Worm (Caenorhabditis elegans) whole organism, L4 larva: ENCODE results near the gene srbc-3.

Experiments used
- D1046.2 ChIP-seq: fragments of 200-800 bp; sonication (Bioruptor generic); IDR thresholded peaks from 2 replicates; pipeline ENCODE4 v1.3.6; 2022; ENCODE audit warnings: missing genetic modification characterization, missing compliant biosample characterization
- aha-1 ChIP-seq: fragments of 150-350 bp; peaks from one replicate; lab custom pipeline; 2014; ENCODE audit warnings: missing biosample characterization, missing genetic modification characterization
- ama-1 ChIP-seq: fragments of 150-350 bp; optimal IDR thresholded peaks from 2 replicates; lab custom pipeline; 2014; ENCODE audit warnings: inconsistent platforms, mixed read lengths
- ceh-20 ChIP-seq: fragments of 200-800 bp; sonication (Bioruptor generic); IDR thresholded peaks from 2 replicates; pipeline ENCODE4 v1.3.6; 2022; ENCODE audit warnings: missing genetic modification reagents, missing genetic modification characterization, missing compliant biosample characterization
- ceh-28 ChIP-seq: fragments of 150-350 bp; optimal IDR thresholded peaks from 2 replicates; lab custom pipeline; 2014; ENCODE audit warnings: missing biosample characterization, missing genetic modification reagents, missing genetic modification characterization
- ctbp-1 ChIP-seq: fragments of 200-800 bp; sonication (Bioruptor generic); IDR thresholded peaks from 2 replicates; pipeline ENCODE4 v1.3.6; 2022; ENCODE audit warnings: missing genetic modification reagents, missing genetic modification characterization, missing compliant biosample characterization
- daf-16 ChIP-seq, 3 experiments: sonication (generic microtip); optimal IDR thresholded peaks; 2 replicates each; lab custom pipeline; 2016 to 2017; ENCODE audit warnings: missing genetic modification characterization in 3 of 3, missing genetic modification reagents in 3 of 3, mild to moderate bottlenecking in 2 of 3, missing compliant biosample characterization in 2 of 3, missing biosample characterization in 1 of 3, moderate library complexity in 1 of 3
- daf-19 ChIP-seq: fragments of 200-800 bp; sonication (Bioruptor generic); conservative IDR thresholded peaks from 2 replicates; pipeline ENCODE4 v1.3.6; 2022; ENCODE audit warnings: missing genetic modification characterization, missing compliant biosample characterization
- dmd-6 ChIP-seq: fragments of 200-800 bp; sonication (Bioruptor generic); IDR thresholded peaks from 2 replicates; pipeline ENCODE4 v1.3.6; 2022; ENCODE audit warnings: missing genetic modification reagents, missing genetic modification characterization, missing compliant biosample characterization
- dmd-9 ChIP-seq: fragments of 200-800 bp; sonication (Bioruptor generic); IDR thresholded peaks from 2 replicates; pipeline ENCODE4 v1.3.6; 2022; ENCODE audit warnings: missing genetic modification reagents, missing genetic modification characterization, missing compliant biosample characterization
- dpl-1 ChIP-seq: fragments of 150-350 bp; optimal IDR thresholded peaks from 2 replicates; lab custom pipeline; 2014; ENCODE audit warnings: missing biosample characterization, missing genetic modification reagents, missing genetic modification characterization
- fkh-10 ChIP-seq: fragments of 150-350 bp; optimal IDR thresholded peaks from 2 replicates; lab custom pipeline; 2014; ENCODE audit warnings: missing biosample characterization, missing genetic modification reagents, missing genetic modification characterization
- hlh-11 ChIP-seq: fragments of 200-800 bp; sonication (Bioruptor generic); optimal IDR thresholded peaks from 2 replicates; lab custom pipeline; 2018; ENCODE audit warnings: mild to moderate bottlenecking, missing genetic modification characterization, missing compliant biosample characterization
- hlh-30 ChIP-seq: sonication (generic microtip); optimal IDR thresholded peaks from 2 replicates; lab custom pipeline; 2017; ENCODE audit warnings: antibody characterized with exemption, mild to moderate bottlenecking, missing genetic modification characterization, missing compliant biosample characterization; ENCODE audit not compliant: insufficient read depth
- lin-29 ChIP-seq: fragments of 200-800 bp; sonication (Bioruptor generic); IDR thresholded peaks from 2 replicates; pipeline ENCODE4 v1.3.6; 2022; ENCODE audit warnings: missing genetic modification reagents, missing genetic modification characterization, missing compliant biosample characterization
- mes-2 ChIP-seq: sonication (generic microtip); optimal IDR thresholded peaks from 2 replicates; lab custom pipeline; 2016; ENCODE audit warnings: missing genotype, mild to moderate bottlenecking, missing genetic modification characterization, missing compliant biosample characterization; ENCODE audit not compliant: poor library complexity, severe bottlenecking
- mxl-3 ChIP-seq: fragments of 200-800 bp; sonication (Bioruptor generic); optimal IDR thresholded peaks from 2 replicates; lab custom pipeline; 2018; ENCODE audit warnings: mild to moderate bottlenecking, missing genetic modification characterization, missing compliant biosample characterization
- nhr-10 ChIP-seq: fragments of 150-350 bp; optimal IDR thresholded peaks from 2 replicates; lab custom pipeline; 2014; ENCODE audit warnings: missing biosample characterization, missing genetic modification characterization
- nhr-11 ChIP-seq: fragments of 150-350 bp; optimal IDR thresholded peaks from 2 replicates; lab custom pipeline; 2014; ENCODE audit warnings: missing biosample characterization, missing genetic modification characterization
- nhr-111 ChIP-seq: fragments of 200-800 bp; sonication (Bioruptor generic); optimal IDR thresholded peaks from 2 replicates; lab custom pipeline; 2018; ENCODE audit warnings: mild to moderate bottlenecking, missing genetic modification characterization, missing compliant biosample characterization
- nhr-237 ChIP-seq: sonication (generic microtip); optimal IDR thresholded peaks from 2 replicates; lab custom pipeline; 2017; ENCODE audit warnings: missing biosample characterization, missing genetic modification characterization
- nhr-28 ChIP-seq: fragments of 150-350 bp; optimal IDR thresholded peaks from 2 replicates; lab custom pipeline; 2014; ENCODE audit warnings: missing biosample characterization, missing genetic modification characterization
- php-3 ChIP-seq: fragments of 200-800 bp; sonication (Bioruptor generic); IDR thresholded peaks from 2 replicates; pipeline ENCODE4 v1.3.6; 2022; ENCODE audit warnings: missing genetic modification reagents, missing genetic modification characterization, missing compliant biosample characterization
- rbr-2 ChIP-seq: sonication (generic microtip); optimal IDR thresholded peaks from 2 replicates; lab custom pipeline; 2016; ENCODE audit warnings: missing genotype, missing genetic modification characterization, missing compliant biosample characterization
- unc-62 ChIP-seq, 3 experiments: fragments of 150-350 bp in 1 of 3; sonication (generic microtip); optimal IDR thresholded peaks in 2 of 3; peaks in 1 of 3; 1 replicate in 1 of 3; 2 replicates in 2 of 3; lab custom pipeline; 2014 to 2017; ENCODE audit warnings: missing biosample characterization in 3 of 3, missing genetic modification characterization in 3 of 3, missing genetic modification reagents in 3 of 3, missing genotype in 1 of 3
- zag-1 ChIP-seq: fragments of 150-350 bp; optimal IDR thresholded peaks from 2 replicates; lab custom pipeline; 2014; ENCODE audit warnings: missing biosample characterization, missing genetic modification characterization

Gene srbc-3

ce11 chrV:3267950-3268349 is 40.3 kb upstream of the srbc-3 start, which contains the start of gene T28A11.18:
Gene T28A11.18 (minus strand): TSS chrV:3268050.
- TF ChIP-seq nhr-111 (GFP tag; lab: Kevin White, UChicago) (no peak), ceh-28 (tag; lab: Kevin White, UChicago) (no peak), daf-16 (GFP tag; optimal IDR thresholded peaks at IDR 0.05; lab: Kevin White, UChicago) (peak in 1 of 2 experiments; percentile 44), daf-16 (tag; optimal IDR thresholded peaks at IDR 0.05; lab: Kevin White, UChicago) (no peak), nhr-28 (tag; lab: Kevin White, UChicago) (no peak)

ce11 chrV:3269407-3269806 is 38.9 kb upstream of the srbc-3 start, which contains the start of gene T28A11.19:
Gene T28A11.19 (minus strand): TSS chrV:3269514.
- no peak for TF ChIP-seq daf-19 (GFP tag; lab: Robert Waterston, UW)
- peak; percentile 31 for TF ChIP-seq aha-1 (tag; lab: Kevin White, UChicago)
- TF ChIP-seq unc-62 (GFP tag; optimal IDR thresholded peaks at IDR 0.05 in 1 of 2; lab: Kevin White, UChicago), result peak in 1 of 2 experiments; percentile 97
- TF ChIP-seq unc-62 (tag; optimal IDR thresholded peaks at IDR 0.05; lab: Kevin White, UChicago), result no peak
- no peak for TF ChIP-seq dmd-9 (GFP tag; lab: Robert Waterston, UW)
- no peak for TF ChIP-seq ctbp-1 (GFP tag; lab: Robert Waterston, UW)

DNA sequence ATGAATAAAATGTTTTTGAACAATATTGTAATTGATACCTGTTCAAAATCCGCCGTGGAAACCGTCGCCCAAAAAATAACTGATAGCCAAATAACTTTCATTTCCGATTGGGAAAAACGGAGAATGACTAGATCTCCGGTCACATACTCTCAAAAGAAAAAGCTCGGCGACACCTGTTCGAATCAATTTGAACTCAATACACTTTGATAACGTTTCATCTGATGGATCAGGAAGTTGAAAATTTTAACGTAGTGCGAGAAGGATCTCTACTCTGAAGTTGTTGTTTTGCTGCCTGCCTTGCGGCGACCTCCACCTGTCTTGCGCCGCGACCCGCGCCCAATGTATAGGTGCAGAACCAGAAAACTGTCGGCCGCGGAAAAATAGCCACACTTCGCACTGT is 35.1 kb upstream of the srbc-3 start, which contains the start of gene T28A11.20:
TSS of gene T28A11.20 (minus strand) at position 101 of the 400 bp plus-strand sequence.
- TF ChIP-seq dmd-9 (GFP tag; lab: Robert Waterston, UW), result no peak
- TF ChIP-seq ama-1 (lab: Kevin White, UChicago), result no peak
- TF ChIP-seq zag-1 (tag; lab: Kevin White, UChicago), result no peak
- no peak for TF ChIP-seq fkh-10 (GFP tag; lab: Kevin White, UChicago)
- TF ChIP-seq D1046.2, result no peak

- no peak for TF ChIP-seq php-3 (GFP tag; lab: Robert Waterston, UW)
- TF ChIP-seq nhr-10 (tag; lab: Kevin White, UChicago), result no peak
- TF ChIP-seq unc-62 (GFP tag; optimal IDR thresholded peaks at IDR 0.05 in 1 of 2; lab: Kevin White, UChicago), result peak in 1 of 2 experiments; percentile 55
- TF ChIP-seq unc-62 (tag; optimal IDR thresholded peaks at IDR 0.05; lab: Kevin White, UChicago), result no peak
- TF ChIP-seq aha-1 (tag; lab: Kevin White, UChicago), result peak; percentile 68
These were observed 34.6 kb upstream of the srbc-3 start, which contains the start of gene T28A11.4 for ce11 chrV:3273577-3274100. Gene T28A11.4 (plus strand): TSS chrV:3274050.

DNA sequence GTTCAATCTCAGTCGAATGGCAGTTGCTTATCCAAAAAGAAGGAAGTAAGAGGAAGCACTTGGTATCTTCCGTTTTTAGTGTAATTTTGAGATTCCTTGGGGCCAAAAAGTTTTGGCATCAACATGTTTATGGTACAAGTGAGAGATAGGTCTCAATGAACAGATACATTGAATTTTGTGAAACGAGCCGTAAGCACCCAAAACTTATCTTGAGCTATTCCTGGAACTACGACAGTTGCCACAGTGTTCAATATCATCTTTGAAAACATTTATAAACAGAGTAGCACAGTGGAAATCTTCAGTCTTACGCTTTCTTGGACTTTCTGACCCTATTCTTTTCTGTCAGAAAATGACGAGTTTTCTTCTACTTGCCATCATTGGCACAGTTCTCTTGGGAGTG is 33.2 kb upstream of the srbc-3 start, which contains the start of gene T28A11.3:
TSS of gene T28A11.3 (plus strand) at position 301 of the 400 bp plus-strand sequence.
- TF ChIP-seq php-3 (GFP tag; lab: Robert Waterston, UW) (no peak), daf-16 (GFP tag; optimal IDR thresholded peaks at IDR 0.05; lab: Kevin White, UChicago) (peak in 1 of 2 experiments; percentile 32), daf-16 (tag; optimal IDR thresholded peaks at IDR 0.05; lab: Kevin White, UChicago) (no peak)

DNA sequence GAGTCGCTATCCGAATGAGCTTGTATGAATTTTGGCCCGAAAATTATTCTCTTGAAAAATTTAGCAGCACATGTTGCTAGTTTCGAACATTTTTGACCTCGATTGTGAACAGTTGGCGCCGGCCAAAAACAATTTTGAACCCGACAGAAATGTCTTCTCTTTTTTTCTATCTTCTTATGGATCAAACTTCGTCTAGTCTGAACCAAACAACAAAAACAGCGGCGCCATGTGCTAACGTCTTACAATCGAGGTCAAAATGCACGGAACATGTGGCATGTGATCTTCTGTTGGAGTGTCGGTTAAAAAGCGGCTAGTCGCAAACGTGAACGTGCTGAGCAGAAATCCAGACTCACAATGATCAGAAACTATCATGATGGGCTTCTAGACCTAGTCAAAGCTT is 32.1 kb upstream of the srbc-3 start:
- TF ChIP-seq lin-29 (GFP tag; lab: Robert Waterston, UW) (no peak), hlh-30 (tag; lab: Kevin White, UChicago) (peak; percentile 16), dmd-6 (GFP tag; lab: Robert Waterston, UW) (peak; percentile 56), daf-16 (GFP tag; optimal IDR thresholded peaks at IDR 0.05; lab: Kevin White, UChicago) (peak in 1 of 2 experiments; percentile 90), daf-16 (tag; optimal IDR thresholded peaks at IDR 0.05; lab: Kevin White, UChicago) (no peak), mxl-3 (GFP tag; lab: Kevin White, UChicago) (peak; percentile 49), hlh-11 (tag; lab: Kevin White, UChicago) (peak; percentile 70), nhr-11 (tag; lab: Kevin White, UChicago) (peak; percentile 15), nhr-111 (GFP tag; lab: Kevin White, UChicago) (no peak), unc-62 (GFP tag; optimal IDR thresholded peaks at IDR 0.05 in 1 of 2; lab: Kevin White, UChicago) (peak in 1 of 2 experiments; percentile 80), unc-62 (tag; optimal IDR thresholded peaks at IDR 0.05; lab: Kevin White, UChicago) (no peak), ceh-20 (0 out of 2 replicates have a peak, but pooled peaks have one; percentile 26)
- TF ChIP-seq, all 104 proteins: peak for 8

DNA sequence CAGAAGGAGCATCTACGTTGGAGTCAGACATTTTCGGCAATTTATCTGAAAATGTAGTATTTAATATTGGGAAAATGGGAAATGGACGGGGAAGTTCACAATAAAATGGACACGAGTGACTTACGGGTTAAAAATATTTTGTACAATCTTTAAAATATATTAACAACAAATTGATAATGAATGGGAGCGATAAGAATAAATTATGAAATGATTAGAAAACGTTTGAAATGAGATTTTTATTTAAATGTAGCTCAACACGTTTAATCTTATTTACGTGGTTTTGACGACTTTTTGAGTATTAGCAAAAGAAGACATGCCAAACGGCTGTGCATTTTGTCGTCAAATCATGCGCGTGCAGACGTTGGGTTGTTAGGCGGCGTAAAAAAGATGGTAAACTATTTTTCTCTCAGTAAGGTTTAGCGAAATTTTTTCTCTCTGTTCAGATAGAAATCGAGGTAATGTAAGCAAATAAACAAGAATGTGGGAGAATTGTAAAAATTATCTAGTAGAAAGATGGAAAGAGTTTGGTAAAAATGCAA is 30.1 kb upstream of the srbc-3 start, which contains the start of gene fbxa-64:
TSS of gene fbxa-64 (minus strand) at position 51 of the 539 bp plus-strand sequence.
- no peak for TF ChIP-seq nhr-237 (tag; lab: Kevin White, UChicago)
- peak; percentile 7 for TF ChIP-seq dpl-1 (GFP tag; lab: Kevin White, UChicago)
- TF ChIP-seq unc-62 (GFP tag; optimal IDR thresholded peaks at IDR 0.05 in 1 of 2; lab: Kevin White, UChicago), result peak in 1 of 2 experiments; percentile 8
- no peak for TF ChIP-seq unc-62 (tag; optimal IDR thresholded peaks at IDR 0.05; lab: Kevin White, UChicago)
- no peak for TF ChIP-seq rbr-2 (tag; lab: Kevin White, UChicago)
- TF ChIP-seq lin-29 (GFP tag; lab: Robert Waterston, UW), result no peak
- TF ChIP-seq mes-2, result peak; percentile 50
